Worm (Caenorhabditis elegans) whole organism, L4/young adult: ENCODE measurements around the gene F14H8.5.

Experiments used
- W03F9.2 ChIP-seq: fragments of 150-350 bp; optimal IDR thresholded peaks from 2 replicates; lab custom pipeline; 2014; ENCODE audit warnings: missing biosample characterization, missing genetic modification characterization
- dao-5 ChIP-seq: sonication (generic microtip); optimal IDR thresholded peaks from 2 replicates; lab custom pipeline; 2016; ENCODE audit warnings: missing genotype, missing genetic modification characterization, moderate library complexity, missing compliant biosample characterization
- him-1 ChIP-seq: sonication (generic microtip); optimal IDR thresholded peaks from 2 replicates; lab custom pipeline; 2016; ENCODE audit warnings: missing genotype, missing genetic modification reagents, missing genetic modification characterization, missing compliant biosample characterization

DNA sequence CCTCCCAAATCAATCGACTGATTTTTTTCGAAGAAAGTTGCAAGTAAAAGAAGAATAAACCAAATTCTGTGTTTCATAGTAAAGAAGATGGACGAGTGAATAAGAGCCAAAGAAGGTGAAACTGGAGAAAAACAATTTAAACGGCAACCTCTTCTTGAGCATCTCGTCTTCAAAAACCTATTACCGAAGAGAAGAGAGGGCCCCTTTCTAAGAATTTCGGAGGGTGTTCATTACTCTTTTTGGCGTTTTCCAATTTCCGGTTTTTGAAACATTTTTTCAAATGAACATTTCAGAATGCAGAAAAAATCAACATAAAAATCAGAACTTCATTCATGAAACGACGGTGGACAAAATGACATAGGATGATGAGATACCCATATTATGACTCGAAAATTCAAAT, 9.3 kb upstream of the F14H8.5 start, which contains the start of gene nmr-2:
- no peak for TF ChIP-seq W03F9.2
- TF ChIP-seq him-1 (tag; lab: Kevin White, UChicago): no peak
- no peak for TF ChIP-seq dao-5 (tag; lab: Kevin White, UChicago)
